Worm (Caenorhabditis elegans) whole organism, L1 larva: ENCODE results near the gene dpy-3.

Source experiments
- ama-1 ChIP-seq: fragments of 150-350 bp; optimal IDR thresholded peaks from 2 replicates; lab custom pipeline; 2014
- nhr-28 ChIP-seq: fragments of 150-350 bp; optimal IDR thresholded peaks from 2 replicates; lab custom pipeline; 2014; ENCODE audit warnings: missing biosample characterization, missing genetic modification characterization

- TF ChIP-seq nhr-28 (tag; lab: Kevin White, UChicago) (no peak), ama-1 (lab: Kevin White, UChicago) (no peak)
Measured at ce11 chrX:2140610-2141009, 4.8 kb downstream of the dpy-3 start.
